Worm (Caenorhabditis elegans) whole organism, late embryonic: Measurements from ENCODE around the gene lin-38.

Experiments used
- C08G9.2 ChIP-seq: sonication (generic microtip); optimal IDR thresholded peaks from 2 replicates; lab custom pipeline; 2016; ENCODE audit warnings: mild to moderate bottlenecking, missing genetic modification characterization, moderate library complexity, missing compliant biosample characterization
- fax-1 ChIP-seq: sonication (generic microtip); optimal IDR thresholded peaks from 2 replicates; lab custom pipeline; 2016; ENCODE audit warnings: missing genotype, missing genetic modification characterization, missing compliant biosample characterization
- fkh-10 ChIP-seq: fragments of 150-350 bp; optimal IDR thresholded peaks from 2 replicates; lab custom pipeline; 2014; ENCODE audit warnings: missing biosample characterization, missing genetic modification reagents, missing genetic modification characterization
- fkh-6 ChIP-seq: sonication (generic microtip); optimal IDR thresholded peaks from 2 replicates; lab custom pipeline; 2016; ENCODE audit warnings: missing genetic modification characterization, missing compliant biosample characterization
- lim-6 ChIP-seq: sonication (generic microtip); optimal IDR thresholded peaks from 2 replicates; lab custom pipeline; 2016; ENCODE audit warnings: missing genetic modification characterization, missing compliant biosample characterization
- pag-3 ChIP-seq: sonication (generic microtip); optimal IDR thresholded peaks from 2 replicates; lab custom pipeline; 2016; ENCODE audit warnings: missing compliant biosample characterization, missing genetic modification characterization, borderline replicate concordance

DNA sequence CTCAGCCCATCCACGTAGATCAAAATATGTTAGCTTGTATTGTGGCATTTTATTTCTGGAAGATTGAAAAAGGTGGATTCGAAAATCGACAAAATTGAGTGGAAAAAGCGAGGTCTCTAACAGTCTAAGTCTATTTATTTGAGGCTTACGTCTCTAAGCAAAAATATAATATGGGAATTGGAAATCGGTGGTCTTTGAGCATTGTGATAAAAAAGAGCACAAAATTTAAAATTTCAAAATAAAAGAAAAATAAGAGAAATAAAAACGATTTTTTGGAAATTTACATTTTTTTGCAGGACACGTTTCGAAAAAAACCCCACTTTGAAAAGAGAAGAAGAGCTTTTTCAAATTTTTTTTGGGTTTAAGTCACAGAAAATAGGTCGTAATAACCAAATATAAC, 37.4 kb downstream of the lin-38 start, which contains the start of gene gst-15:
- no peak for TF ChIP-seq C08G9.2 (tag; lab: Kevin White, UChicago)
- TF ChIP-seq lim-6 (tag; lab: Kevin White, UChicago): no peak
- no peak for TF ChIP-seq fkh-10
- TF ChIP-seq pag-3: no peak
- no peak for TF ChIP-seq fax-1 (tag; lab: Kevin White, UChicago)
- TF ChIP-seq fkh-6 (tag; lab: Kevin White, UChicago): no peak
